Worm (Caenorhabditis elegans) whole organism, L4 larva: ENCODE measurements around the gene irg-5.
A peak's percentile ranks its signal among the peaks of the same experiment; 100 is the strongest.

Source experiments
- D1046.2 ChIP-seq: fragments of 200-800 bp; sonication (Bioruptor generic); IDR thresholded peaks from 2 replicates; pipeline ENCODE4 v1.3.6; 2022; ENCODE audit warnings: missing genetic modification characterization, missing compliant biosample characterization
- F10B5.3 ChIP-seq: sonication (generic microtip); optimal IDR thresholded peaks from 2 replicates; lab custom pipeline; 2016; ENCODE audit warnings: mild to moderate bottlenecking, missing genetic modification characterization, missing compliant biosample characterization
- F26F4.8 ChIP-seq: fragments of 200-800 bp; sonication (Bioruptor generic); conservative IDR thresholded peaks from 2 replicates; pipeline ENCODE4 v1.3.6; 2022; ENCODE audit warnings: missing genetic modification characterization, missing compliant biosample characterization
- F37D6.2 ChIP-seq: sonication (generic microtip); optimal IDR thresholded peaks from 2 replicates; lab custom pipeline; 2016; ENCODE audit warnings: mild to moderate bottlenecking, missing genetic modification characterization, missing compliant biosample characterization
- T20F7.1 ChIP-seq: fragments of 200-800 bp; sonication (Bioruptor generic); optimal IDR thresholded peaks from 2 replicates; lab custom pipeline; 2018; ENCODE audit warnings: mild to moderate bottlenecking, missing genetic modification characterization, missing compliant biosample characterization
- Y75B8A.6 ChIP-seq: fragments of 200-800 bp; sonication (Bioruptor generic); IDR thresholded peaks from 2 replicates; pipeline ENCODE4 v1.3.6; 2022; ENCODE audit warnings: missing genetic modification reagents, missing genetic modification characterization, missing compliant biosample characterization
- ZK337.2 ChIP-seq: fragments of 200-800 bp; sonication (Bioruptor generic); IDR thresholded peaks from 2 replicates; pipeline ENCODE4 v1.3.6; 2022; ENCODE audit warnings: missing genetic modification reagents, missing genetic modification characterization, missing compliant biosample characterization
- aha-1 ChIP-seq: fragments of 150-350 bp; peaks from one replicate; lab custom pipeline; 2014; ENCODE audit warnings: missing biosample characterization, missing genetic modification characterization
- ceh-44 ChIP-seq: fragments of 200-800 bp; sonication (Bioruptor generic); IDR thresholded peaks from 2 replicates; pipeline ENCODE4 v1.3.6; 2022; ENCODE audit warnings: missing genetic modification reagents, missing genetic modification characterization, missing compliant biosample characterization
- ceh-62 ChIP-seq: sonication (generic microtip); optimal IDR thresholded peaks from 2 replicates; lab custom pipeline; 2017; ENCODE audit warnings: missing biosample characterization, missing genetic modification characterization
- ces-1 ChIP-seq: fragments of 150-350 bp; sonication (generic microtip); optimal IDR thresholded peaks from 4 replicates; lab custom pipeline; 2014; ENCODE audit warnings: missing biosample characterization, missing genetic modification reagents, missing genetic modification characterization
- cey-2 ChIP-seq: sonication (generic microtip); optimal IDR thresholded peaks from 3 replicates; lab custom pipeline; 2017; ENCODE audit warnings: missing genetic modification characterization, mild to moderate bottlenecking, missing compliant biosample characterization, antibody characterized with exemption, borderline replicate concordance; ENCODE audit not compliant: insufficient read depth
- ctbp-1 ChIP-seq: fragments of 200-800 bp; sonication (Bioruptor generic); IDR thresholded peaks from 2 replicates; pipeline ENCODE4 v1.3.6; 2022; ENCODE audit warnings: missing genetic modification reagents, missing genetic modification characterization, missing compliant biosample characterization
- daf-12 ChIP-seq: fragments of 150-350 bp; optimal IDR thresholded peaks from 2 replicates; lab custom pipeline; 2014; ENCODE audit warnings: missing biosample characterization, missing genetic modification reagents, missing genetic modification characterization
- daf-16 ChIP-seq, 3 experiments: sonication (generic microtip); optimal IDR thresholded peaks; 2 replicates each; lab custom pipeline; 2016 to 2017; ENCODE audit warnings: missing genetic modification characterization in 3 of 3, missing genetic modification reagents in 3 of 3, mild to moderate bottlenecking in 2 of 3, missing compliant biosample characterization in 2 of 3, missing biosample characterization in 1 of 3, moderate library complexity in 1 of 3
- daf-8 ChIP-seq: fragments of 200-800 bp; sonication (Bioruptor generic); IDR thresholded peaks from 2 replicates; pipeline ENCODE4 v1.3.6; 2022; ENCODE audit warnings: missing genetic modification characterization, missing compliant biosample characterization
- dmd-6 ChIP-seq: fragments of 200-800 bp; sonication (Bioruptor generic); IDR thresholded peaks from 2 replicates; pipeline ENCODE4 v1.3.6; 2022; ENCODE audit warnings: missing genetic modification reagents, missing genetic modification characterization, missing compliant biosample characterization
- dmd-8 ChIP-seq: fragments of 200-800 bp; sonication (Bioruptor generic); IDR thresholded peaks from 2 replicates; pipeline ENCODE4 v1.3.6; 2022; ENCODE audit warnings: missing genetic modification characterization, missing compliant biosample characterization
- dmd-9 ChIP-seq: fragments of 200-800 bp; sonication (Bioruptor generic); IDR thresholded peaks from 2 replicates; pipeline ENCODE4 v1.3.6; 2022; ENCODE audit warnings: missing genetic modification reagents, missing genetic modification characterization, missing compliant biosample characterization
- duxl-1 ChIP-seq: sonication (generic microtip); optimal IDR thresholded peaks from 2 replicates; lab custom pipeline; 2016; ENCODE audit warnings: mild to moderate bottlenecking, missing genetic modification characterization, moderate library complexity, missing compliant biosample characterization; ENCODE audit not compliant: poor library complexity
- egl-27 ChIP-seq: sonication (generic microtip); optimal IDR thresholded peaks from 3 replicates; lab custom pipeline; 2017; ENCODE audit warnings: missing biosample characterization, missing genetic modification reagents, missing genetic modification characterization
- hif-1 ChIP-seq, 2 experiments: sonication (generic microtip); optimal IDR thresholded peaks; 2 replicates each; lab custom pipeline; 2016 to 2017; ENCODE audit warnings: missing compliant biosample characterization in 2 of 2, missing genetic modification characterization in 2 of 2, missing genetic modification reagents in 2 of 2, missing genotype in 2 of 2, mild to moderate bottlenecking in 1 of 2
- hlh-11 ChIP-seq: fragments of 200-800 bp; sonication (Bioruptor generic); optimal IDR thresholded peaks from 2 replicates; lab custom pipeline; 2018; ENCODE audit warnings: mild to moderate bottlenecking, missing genetic modification characterization, missing compliant biosample characterization
- hlh-30 ChIP-seq: sonication (generic microtip); optimal IDR thresholded peaks from 2 replicates; lab custom pipeline; 2017; ENCODE audit warnings: antibody characterized with exemption, mild to moderate bottlenecking, missing genetic modification characterization, missing compliant biosample characterization; ENCODE audit not compliant: insufficient read depth
- hmg-1.1 ChIP-seq: fragments of 200-800 bp; sonication (Bioruptor generic); IDR thresholded peaks from 2 replicates; pipeline ENCODE4 v1.3.6; 2022; ENCODE audit warnings: missing genetic modification reagents, missing genetic modification characterization, missing compliant biosample characterization
- jun-1 ChIP-seq: fragments of 150-350 bp; optimal IDR thresholded peaks from 2 replicates; lab custom pipeline; 2014; ENCODE audit warnings: missing biosample characterization, missing genetic modification reagents, missing genetic modification characterization
- lin-1 ChIP-seq: fragments of 200-800 bp; sonication (Bioruptor generic); IDR thresholded peaks from 2 replicates; pipeline ENCODE4 v1.3.6; 2022; ENCODE audit warnings: missing genetic modification reagents, missing genetic modification characterization, missing compliant biosample characterization
- lin-13 ChIP-seq: fragments of 150-350 bp; optimal IDR thresholded peaks from 2 replicates; lab custom pipeline; 2014; ENCODE audit warnings: missing biosample characterization, missing genetic modification reagents, missing genetic modification characterization
- lin-15B ChIP-seq: fragments of 150-350 bp; sonication (generic microtip); optimal IDR thresholded peaks from 3 replicates; lab custom pipeline; 2014; ENCODE audit warnings: missing biosample characterization, missing genetic modification characterization
- lin-39 ChIP-seq: fragments of 150-350 bp; optimal IDR thresholded peaks from 2 replicates; lab custom pipeline; 2014; ENCODE audit warnings: missing biosample characterization, missing genetic modification reagents, missing genetic modification characterization
- mep-1 ChIP-seq: fragments of 150-350 bp; sonication (generic microtip); optimal IDR thresholded peaks from 3 replicates; lab custom pipeline; 2014; ENCODE audit warnings: missing biosample characterization, missing genetic modification characterization
- mes-2 ChIP-seq: sonication (generic microtip); optimal IDR thresholded peaks from 2 replicates; lab custom pipeline; 2016; ENCODE audit warnings: missing genotype, mild to moderate bottlenecking, missing genetic modification characterization, missing compliant biosample characterization; ENCODE audit not compliant: poor library complexity, severe bottlenecking
- mxl-3 ChIP-seq: fragments of 200-800 bp; sonication (Bioruptor generic); optimal IDR thresholded peaks from 2 replicates; lab custom pipeline; 2018; ENCODE audit warnings: mild to moderate bottlenecking, missing genetic modification characterization, missing compliant biosample characterization
- nhr-102 ChIP-seq: sonication (generic microtip); optimal IDR thresholded peaks from 2 replicates; lab custom pipeline; 2016; ENCODE audit warnings: mild to moderate bottlenecking, missing genetic modification characterization, moderate library complexity, missing compliant biosample characterization
- nhr-111 ChIP-seq: fragments of 200-800 bp; sonication (Bioruptor generic); optimal IDR thresholded peaks from 2 replicates; lab custom pipeline; 2018; ENCODE audit warnings: mild to moderate bottlenecking, missing genetic modification characterization, missing compliant biosample characterization
- nhr-28 ChIP-seq: fragments of 150-350 bp; optimal IDR thresholded peaks from 2 replicates; lab custom pipeline; 2014; ENCODE audit warnings: missing biosample characterization, missing genetic modification characterization
- nhr-6 ChIP-seq: fragments of 150-350 bp; optimal IDR thresholded peaks from 2 replicates; lab custom pipeline; 2014; ENCODE audit warnings: missing biosample characterization, missing genetic modification characterization
- pqm-1 ChIP-seq: sonication (generic microtip); optimal IDR thresholded peaks from 2 replicates; lab custom pipeline; 2017; ENCODE audit warnings: missing biosample characterization, missing genetic modification characterization
- rbr-2 ChIP-seq: sonication (generic microtip); optimal IDR thresholded peaks from 2 replicates; lab custom pipeline; 2016; ENCODE audit warnings: missing genotype, missing genetic modification characterization, missing compliant biosample characterization
- saeg-2 ChIP-seq: fragments of 200-800 bp; sonication (Bioruptor generic); IDR thresholded peaks from 2 replicates; pipeline ENCODE4 v1.3.6; 2022; ENCODE audit warnings: missing genetic modification reagents, missing genetic modification characterization, missing compliant biosample characterization
- unc-130 ChIP-seq: sonication (generic microtip); optimal IDR thresholded peaks from 2 replicates; lab custom pipeline; 2016; ENCODE audit warnings: missing genetic modification reagents, missing genetic modification characterization, missing compliant biosample characterization
- unc-39 ChIP-seq: sonication (generic microtip); optimal IDR thresholded peaks from 2 replicates; lab custom pipeline; 2017; ENCODE audit warnings: missing biosample characterization, missing genetic modification characterization
- unc-62 ChIP-seq, 3 experiments: fragments of 150-350 bp in 1 of 3; sonication (generic microtip); optimal IDR thresholded peaks in 2 of 3; peaks in 1 of 3; 1 replicate in 1 of 3; 2 replicates in 2 of 3; lab custom pipeline; 2014 to 2017; ENCODE audit warnings: missing biosample characterization in 3 of 3, missing genetic modification characterization in 3 of 3, missing genetic modification reagents in 3 of 3, missing genotype in 1 of 3
- vab-7 ChIP-seq: fragments of 200-800 bp; sonication (Bioruptor generic); IDR thresholded peaks from 2 replicates; pipeline ENCODE4 v1.3.6; 2022; ENCODE audit warnings: missing genetic modification reagents, missing genetic modification characterization, missing compliant biosample characterization
- zip-11 ChIP-seq: fragments of 200-800 bp; sonication (Bioruptor generic); IDR thresholded peaks from 2 replicates; pipeline ENCODE4 v1.3.6; 2022; ENCODE audit warnings: missing genetic modification characterization, missing compliant biosample characterization

Gene irg-5

DNA sequence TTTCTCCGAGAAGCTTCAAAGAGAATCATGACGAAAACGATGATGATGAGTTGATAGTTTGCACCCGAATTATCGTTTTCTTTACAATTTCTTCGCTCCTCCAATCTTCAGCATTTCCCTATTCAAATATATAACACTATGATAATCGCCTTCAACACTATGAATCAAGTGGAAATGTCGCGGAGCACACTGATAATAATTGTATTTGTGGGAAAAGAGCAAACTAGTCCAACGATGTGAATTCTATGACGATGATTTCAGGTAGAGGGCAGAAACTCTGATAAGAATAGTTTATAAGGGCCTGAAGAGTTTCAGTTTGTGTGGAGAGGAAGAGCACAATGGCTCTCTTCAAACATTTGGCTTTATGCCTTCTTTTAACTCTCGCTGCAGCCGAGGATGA, 21.7 kb downstream of the irg-5 start, which contains the start of gene T01D3.6:
Gene T01D3.6 (plus strand): TSS at position 294 of the 400 bp plus-strand sequence.
- TF ChIP-seq nhr-28 (peak; percentile 52), hlh-11 (tag; lab: Kevin White, UChicago) (peak; percentile 52), nhr-6 (tag; lab: Kevin White, UChicago) (peak; percentile 90), daf-16 (GFP tag; optimal IDR thresholded peaks at IDR 0.05; lab: Kevin White, UChicago) (no peak), daf-16 (tag; optimal IDR thresholded peaks at IDR 0.05; lab: Kevin White, UChicago) (peak; percentile 43), ces-1 (GFP tag; lab: Kevin White, UChicago) (no peak), pqm-1 (tag; lab: Kevin White, UChicago) (peak; percentile 87), unc-62 (GFP tag; optimal IDR thresholded peaks at IDR 0.05 in 1 of 2; lab: Kevin White, UChicago) (peak in 1 of 2 experiments; percentile 95), unc-62 (tag; optimal IDR thresholded peaks at IDR 0.05; lab: Kevin White, UChicago) (no peak), mes-2 (tag; lab: Kevin White, UChicago) (peak; percentile 24), cey-2 (tag; lab: Kevin White, UChicago) (no peak), lin-15B (tag; lab: Kevin White, UChicago) (no peak), rbr-2 (no peak), dmd-6 (GFP tag; lab: Robert Waterston, UW) (peak; percentile 64), D1046.2 (no peak)

DNA sequence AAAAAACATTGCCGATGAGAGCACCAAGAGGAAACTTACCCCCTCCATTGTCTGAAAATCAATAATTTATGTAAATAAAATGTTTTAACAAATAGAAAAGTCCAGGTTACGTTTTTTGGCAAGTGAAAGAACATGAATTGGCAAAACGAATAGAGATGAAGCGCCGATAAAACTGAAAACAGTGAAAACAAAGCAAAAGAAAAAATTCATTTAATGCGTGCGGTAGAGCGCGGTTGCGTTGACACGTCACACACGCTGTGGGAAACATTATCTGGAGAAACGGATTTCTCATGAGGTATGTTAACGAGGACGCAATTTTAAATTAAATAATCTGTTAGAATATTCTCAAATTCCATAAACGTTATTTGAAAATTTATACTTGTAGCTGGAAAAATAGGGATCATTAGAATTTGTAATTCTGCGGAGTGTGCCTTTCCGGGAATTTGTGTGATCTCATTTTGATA, 23.0 kb downstream of the irg-5 start, which contains the start of gene zipt-9:
Gene zipt-9 (minus strand): TSS at position 51 of the 464 bp plus-strand sequence.
- no peak for TF ChIP-seq daf-8 (GFP tag; lab: Robert Waterston, UW)
- no peak for TF ChIP-seq egl-27 (tag; lab: Kevin White, UChicago)
- peak in 1 of 2 experiments; percentile 88 for TF ChIP-seq hif-1 (tag; optimal IDR thresholded peaks at IDR 0.05; lab: Kevin White, UChicago)
- no peak for TF ChIP-seq F10B5.3 (tag; lab: Kevin White, UChicago)
- peak; percentile 37 for TF ChIP-seq aha-1
- TF ChIP-seq lin-1, result 0 out of 2 replicates have a peak, but pooled peaks have one; percentile 46
- peak; percentile 24 for TF ChIP-seq lin-15B (tag; lab: Kevin White, UChicago)
- TF ChIP-seq F37D6.2, result peak; percentile 44
- peak; percentile 46; the same call in 1 of the 2 replicates for TF ChIP-seq dmd-9
- TF ChIP-seq nhr-102, result no peak
- no peak for TF ChIP-seq daf-12
- TF ChIP-seq nhr-28, result no peak
- TF ChIP-seq hlh-30 (tag; lab: Kevin White, UChicago), result no peak
- TF ChIP-seq ZK337.2 (GFP tag; lab: Robert Waterston, UW), result peak; percentile 73; the same call in 1 of the 2 replicates
- peak; percentile 96 for TF ChIP-seq mes-2 (tag; lab: Kevin White, UChicago)
- TF ChIP-seq lin-39, result no peak
- TF ChIP-seq vab-7 (GFP tag; lab: Robert Waterston, UW), result peak; percentile 56; the same call in 1 of the 2 replicates
- TF ChIP-seq Y75B8A.6 (GFP tag; lab: Robert Waterston, UW), result no peak
- TF ChIP-seq nhr-111 (GFP tag; lab: Kevin White, UChicago), result no peak
- no peak for TF ChIP-seq saeg-2 (GFP tag; lab: Robert Waterston, UW)
- TF ChIP-seq mep-1, result peak; percentile 81
- TF ChIP-seq mxl-3 (GFP tag; lab: Kevin White, UChicago), result peak; percentile 74
- no peak for TF ChIP-seq F26F4.8 (GFP tag; lab: Robert Waterston, UW)
- TF ChIP-seq dmd-8 (GFP tag; lab: Robert Waterston, UW), result no peak
- TF ChIP-seq duxl-1, result peak; percentile 31
- no peak for TF ChIP-seq ctbp-1 (GFP tag; lab: Robert Waterston, UW)
- TF ChIP-seq hlh-11 (tag; lab: Kevin White, UChicago), result peak; percentile 56
- TF ChIP-seq daf-16 (GFP tag; optimal IDR thresholded peaks at IDR 0.05; lab: Kevin White, UChicago), result no peak
- TF ChIP-seq daf-16 (tag; optimal IDR thresholded peaks at IDR 0.05; lab: Kevin White, UChicago), result peak; percentile 46
- peak; percentile 66 for TF ChIP-seq rbr-2
- TF ChIP-seq ceh-62 (tag; lab: Kevin White, UChicago), result no peak
- TF ChIP-seq unc-39 (tag; lab: Kevin White, UChicago), result no peak
- TF ChIP-seq hmg-1.1 (GFP tag; lab: Robert Waterston, UW), result peak; percentile 62; the same call in 1 of the 2 replicates
- peak; percentile 89 for TF ChIP-seq nhr-6 (tag; lab: Kevin White, UChicago)
- TF ChIP-seq zip-11 (GFP tag; lab: Robert Waterston, UW), result no peak
- peak; percentile 1 for TF ChIP-seq jun-1 (tag; lab: Kevin White, UChicago)
- TF ChIP-seq unc-130 (GFP tag; lab: Kevin White, UChicago), result peak; percentile 80
- TF ChIP-seq T20F7.1 (GFP tag; lab: Kevin White, UChicago), result peak; percentile 77
- TF ChIP-seq lin-13 (GFP tag; lab: Kevin White, UChicago), result peak; percentile 46
- TF ChIP-seq ceh-44, result 0 out of 2 replicates have a peak, but pooled peaks have one; percentile 51
- peak in 1 of 2 experiments; percentile 84 for TF ChIP-seq unc-62 (GFP tag; optimal IDR thresholded peaks at IDR 0.05 in 1 of 2; lab: Kevin White, UChicago)
- no peak for TF ChIP-seq unc-62 (tag; optimal IDR thresholded peaks at IDR 0.05; lab: Kevin White, UChicago)
